Fruit fly (Drosophila melanogaster): ENCODE data around the gene CG34293.

Gene CG34293

DNA sequence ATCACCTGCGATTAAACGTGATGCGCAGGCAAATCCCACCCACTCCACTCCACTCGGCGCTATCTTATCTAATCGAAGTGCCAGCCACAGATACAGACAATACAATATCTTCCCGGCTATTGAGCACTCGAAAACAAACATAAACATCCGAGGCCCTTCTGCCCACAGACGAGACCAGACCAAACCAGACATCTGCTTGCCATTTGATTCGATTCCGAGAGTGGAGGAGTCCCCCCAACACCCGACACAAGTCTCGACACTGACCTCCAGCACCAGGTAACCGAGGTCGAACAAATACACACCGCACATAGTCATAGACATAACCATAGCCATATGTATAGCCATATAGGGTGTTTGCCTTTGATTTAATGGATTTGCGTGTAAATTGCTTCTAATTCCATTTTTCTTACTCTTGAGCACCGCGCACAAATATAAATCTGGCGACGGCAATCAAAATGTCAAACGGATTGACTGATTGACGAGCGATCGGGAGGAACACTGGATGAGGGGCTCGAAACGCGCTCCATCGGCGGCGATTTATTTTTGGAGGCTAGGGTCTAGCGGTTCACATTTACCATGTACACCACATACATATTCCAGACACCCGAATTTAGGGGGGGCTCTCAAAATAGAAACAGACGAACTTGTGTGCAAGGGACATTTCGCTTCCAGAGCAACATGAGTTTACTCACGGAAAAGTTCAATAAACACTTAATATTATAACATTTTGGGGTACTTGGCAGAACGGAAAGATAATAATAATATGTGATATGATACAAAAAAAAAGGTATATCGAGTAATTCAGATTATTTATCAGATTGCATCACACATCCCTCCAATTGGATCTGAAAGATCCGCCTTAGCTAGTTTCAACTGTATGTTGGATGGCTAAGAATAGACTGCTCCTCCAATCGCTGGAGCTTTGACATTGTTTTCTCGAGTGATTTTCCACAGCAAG, 16.3 kb downstream of the CG34293 start:
- peak; percentile 61 for TF ChIP-seq fkh (GFP tag; optimal IDR thresholded peaks at IDR 0.05)
- no peak for TF ChIP-seq CG9139 (GFP tag; optimal IDR thresholded peaks at IDR 0.05)

dm6 chr3R:27139963-27140362, 25.4 kb downstream of the CG34293 start:
- TF ChIP-seq Ets96B (tag; optimal IDR thresholded peaks at IDR 0.05) (peak; percentile 39), Sox15 (GFP tag; optimal IDR thresholded peaks at IDR 0.05) (peak; percentile 82), CG15336 (GFP tag; IDR thresholded peaks at IDR 0.05) (peak; percentile 52; the same call in 1 of the 2 replicates), CG6854 (GFP tag; optimal IDR thresholded peaks at IDR 0.05) (peak; percentile 21), Eip93F (GFP tag; optimal IDR thresholded peaks at IDR 0.05) (peak; percentile 62), CG34406 (GFP tag; optimal IDR thresholded peaks at IDR 0.05) (peak; percentile 72), CG11902 (GFP tag; optimal IDR thresholded peaks at IDR 0.05) (peak; percentile 72), salr (GFP tag; optimal IDR thresholded peaks at IDR 0.05) (peak in 1 of 2 experiments; percentile 45), pdm3 (GFP tag; optimal IDR thresholded peaks at IDR 0.05) (peak; percentile 68), CG11294 (GFP tag; IDR thresholded peaks at IDR 0.05) (no peak), CG6276 (GFP tag; optimal IDR thresholded peaks at IDR 0.05) (peak; percentile 26), CG31627 (GFP tag; optimal IDR thresholded peaks at IDR 0.05) (peak; percentile 78), fkh (GFP tag; optimal IDR thresholded peaks at IDR 0.05) (no peak), CG11762 (GFP tag; optimal IDR thresholded peaks at IDR 0.05; ENCODE audit: insufficient read depth) (peak; percentile 41), CG4318 (GFP tag; optimal IDR thresholded peaks at IDR 0.05) (peak; percentile 37), net (GFP tag; optimal IDR thresholded peaks at IDR 0.05) (peak; percentile 38), ss (GFP tag; optimal IDR thresholded peaks at IDR 0.05) (peak in 1 of 2 experiments; percentile 55), svp (GFP tag) (peak; percentile 88), CG1621 (tag; optimal IDR thresholded peaks at IDR 0.05) (peak; percentile 15), CG16779 (tag; optimal IDR thresholded peaks at IDR 0.05) (peak; percentile 3), dsx (GFP tag; optimal IDR thresholded peaks at IDR 0.05; ENCODE audit: poor library complexity, severe bottlenecking) (peak; percentile 14), CG6792 (GFP tag; optimal IDR thresholded peaks at IDR 0.05) (peak; percentile 69), CG9139 (GFP tag; optimal IDR thresholded peaks at IDR 0.05) (no peak), spab (GFP tag; optimal IDR thresholded peaks at IDR 0.05) (peak; percentile 26), fd85E (GFP tag; optimal IDR thresholded peaks at IDR 0.05) (no peak), Met (GFP tag; optimal IDR thresholded peaks at IDR 0.05) (peak; percentile 69), Eip78C (GFP tag) (peak; percentile 92), CG7368 (GFP tag; optimal IDR thresholded peaks at IDR 0.05) (peak; percentile 51), Ets21C (GFP tag; optimal IDR thresholded peaks at IDR 0.05) (peak; percentile 65), Eip75B (GFP tag; optimal IDR thresholded peaks at IDR 0.05) (peak; percentile 75), esn (GFP tag; optimal IDR thresholded peaks at IDR 0.05) (peak; percentile 75), CG3032 (tag; optimal IDR thresholded peaks at IDR 0.05) (peak; percentile 45), CG8319 (GFP tag; optimal IDR thresholded peaks at IDR 0.05) (peak; percentile 60), CG6808 (GFP tag; optimal IDR thresholded peaks at IDR 0.05) (peak; percentile 12), dac (GFP tag; optimal IDR thresholded peaks at IDR 0.05) (no peak), Hr39 (GFP tag; optimal IDR thresholded peaks at IDR 0.05) (peak; percentile 69), CG8119 (GFP tag; IDR thresholded peaks at IDR 0.05) (no peak), acj6 (GFP tag; optimal IDR thresholded peaks at IDR 0.05) (peak; percentile 62), CG8632 (GFP tag; optimal IDR thresholded peaks at IDR 0.05) (peak; percentile 60), cyc (GFP tag; optimal IDR thresholded peaks at IDR 0.05) (peak; percentile 69), achi (GFP tag; optimal IDR thresholded peaks at IDR 0.05) (peak; percentile 59), Hr38 (GFP tag; optimal IDR thresholded peaks at IDR 0.05) (no peak), Sox102F (GFP tag; optimal IDR thresholded peaks at IDR 0.05) (peak; percentile 66), CG3919 (GFP tag; optimal IDR thresholded peaks at IDR 0.05) (peak; percentile 58), CG32006 (GFP tag; optimal IDR thresholded peaks at IDR 0.05) (peak; percentile 74), Lpt (GFP tag; optimal IDR thresholded peaks at IDR 0.05) (no peak), topi (GFP tag; optimal IDR thresholded peaks at IDR 0.05) (peak; percentile 80)

Data from whole organism, prepupa.